Worm (Caenorhabditis elegans) whole organism, mixed stage, embryonic: ENCODE data around the gene nlp-33.
A peak's percentile ranks its signal among the peaks of the same experiment; 100 is the strongest.

Source experiments
- M03D4.4 ChIP-seq: sonication (generic microtip); optimal IDR thresholded peaks from 2 replicates; lab custom pipeline; 2017; ENCODE audit warnings: mild to moderate bottlenecking, missing genetic modification characterization, missing compliant biosample characterization
- bed-3 ChIP-seq: fragments of 200-800 bp; sonication (Bioruptor generic); optimal IDR thresholded peaks from 3 replicates; lab custom pipeline; 2018; ENCODE audit warnings: mild to moderate bottlenecking, missing genetic modification characterization, moderate library complexity, missing compliant biosample characterization
- blmp-1 ChIP-seq: fragments of 150-350 bp; optimal IDR thresholded peaks from 2 replicates; lab custom pipeline; 2014; ENCODE audit warnings: missing biosample characterization, missing genetic modification characterization
- ceh-83 ChIP-seq: fragments of 200-800 bp; sonication (Bioruptor generic); optimal IDR thresholded peaks from 2 replicates; lab custom pipeline; 2018; ENCODE audit warnings: mild to moderate bottlenecking, missing genetic modification characterization, missing compliant biosample characterization
- ces-1 ChIP-seq: fragments of 150-350 bp; optimal IDR thresholded peaks from 2 replicates; lab custom pipeline; 2014; ENCODE audit warnings: missing biosample characterization, missing genetic modification reagents, missing genetic modification characterization
- drap-1 ChIP-seq: fragments of 200-800 bp; sonication (Bioruptor generic); optimal IDR thresholded peaks from 3 replicates; lab custom pipeline; 2018; ENCODE audit warnings: mild to moderate bottlenecking, missing genetic modification characterization, missing compliant biosample characterization
- elt-3 ChIP-seq: fragments of 150-350 bp; optimal IDR thresholded peaks from 2 replicates; lab custom pipeline; 2014; ENCODE audit warnings: missing biosample characterization, missing genetic modification characterization
- flh-1 ChIP-seq: fragments of 200-800 bp; sonication (Bioruptor generic); optimal IDR thresholded peaks from 2 replicates; lab custom pipeline; 2018; ENCODE audit warnings: mild to moderate bottlenecking, missing genetic modification characterization, moderate library complexity, missing compliant biosample characterization
- ham-2 ChIP-seq: fragments of 200-800 bp; sonication (Bioruptor generic); optimal IDR thresholded peaks from 2 replicates; lab custom pipeline; 2018; ENCODE audit warnings: mild to moderate bottlenecking, missing genetic modification characterization, missing compliant biosample characterization
- hlh-1 ChIP-seq: fragments of 150-350 bp; optimal IDR thresholded peaks from 2 replicates; lab custom pipeline; 2014; ENCODE audit warnings: missing biosample characterization, missing genetic modification reagents, missing genetic modification characterization
- lin-13 ChIP-seq: fragments of 150-350 bp; optimal IDR thresholded peaks from 2 replicates; lab custom pipeline; 2014; ENCODE audit warnings: missing biosample characterization, missing genetic modification characterization
- lin-32 ChIP-seq: fragments of 200-800 bp; sonication (Bioruptor generic); optimal IDR thresholded peaks from 2 replicates; lab custom pipeline; 2018; ENCODE audit warnings: mild to moderate bottlenecking, missing genetic modification characterization, missing compliant biosample characterization
- lsy-2 ChIP-seq: fragments of 150-350 bp; optimal IDR thresholded peaks from 2 replicates; lab custom pipeline; 2014; ENCODE audit warnings: missing biosample characterization, missing genetic modification characterization
- mab-5 ChIP-seq: fragments of 150-350 bp; optimal IDR thresholded peaks from 2 replicates; lab custom pipeline; 2014; ENCODE audit warnings: missing biosample characterization, missing genetic modification characterization
- mep-1 ChIP-seq: fragments of 150-350 bp; optimal IDR thresholded peaks from 2 replicates; lab custom pipeline; 2017; ENCODE audit warnings: missing biosample characterization, missing genetic modification reagents, missing genetic modification characterization, inconsistent platforms
- mls-2 ChIP-seq: sonication (generic microtip); optimal IDR thresholded peaks from 2 replicates; lab custom pipeline; 2016; ENCODE audit warnings: mild to moderate bottlenecking, missing genetic modification characterization, moderate library complexity, missing compliant biosample characterization
- nhr-12 ChIP-seq: fragments of 150-350 bp; optimal IDR thresholded peaks from 2 replicates; lab custom pipeline; 2014; ENCODE audit warnings: missing biosample characterization, missing genetic modification characterization
- nhr-237 ChIP-seq: fragments of 150-350 bp; optimal IDR thresholded peaks from 2 replicates; lab custom pipeline; 2014; ENCODE audit warnings: missing biosample characterization, missing genetic modification characterization
- nhr-28 ChIP-seq: fragments of 150-350 bp; optimal IDR thresholded peaks from 2 replicates; lab custom pipeline; 2014; ENCODE audit warnings: missing biosample characterization, missing genetic modification characterization
- nhr-76 ChIP-seq: sonication (generic microtip); optimal IDR thresholded peaks from 2 replicates; lab custom pipeline; 2017; ENCODE audit warnings: missing biosample characterization, missing genetic modification characterization
- pha-4 ChIP-seq: fragments of 150-350 bp; optimal IDR thresholded peaks from 2 replicates; lab custom pipeline; 2018; ENCODE audit warnings: missing biosample characterization, missing genetic modification reagents, missing genetic modification characterization
- sem-2 ChIP-seq: fragments of 200-800 bp; sonication (Bioruptor generic); optimal IDR thresholded peaks from 2 replicates; lab custom pipeline; 2018; ENCODE audit warnings: mild to moderate bottlenecking, missing genetic modification characterization, missing compliant biosample characterization
- snpc-4 ChIP-seq: fragments of 150-350 bp; optimal IDR thresholded peaks from 2 replicates; lab custom pipeline; 2014; ENCODE audit warnings: missing biosample characterization, missing genetic modification characterization
- sptf-1 ChIP-seq: sonication (generic microtip); optimal IDR thresholded peaks from 2 replicates; lab custom pipeline; 2017; ENCODE audit warnings: mild to moderate bottlenecking, missing genetic modification characterization, moderate library complexity, missing compliant biosample characterization
- tbx-8 ChIP-seq: fragments of 200-800 bp; sonication (Bioruptor generic); optimal IDR thresholded peaks from 2 replicates; lab custom pipeline; 2018; ENCODE audit warnings: mild to moderate bottlenecking, missing genetic modification characterization, moderate library complexity, missing compliant biosample characterization
- unc-120 ChIP-seq: sonication (generic microtip); optimal IDR thresholded peaks from 2 replicates; lab custom pipeline; 2017; ENCODE audit warnings: missing genetic modification characterization, missing compliant biosample characterization; ENCODE audit not compliant: poor library complexity, severe bottlenecking
- unc-39 ChIP-seq: fragments of 150-350 bp; optimal IDR thresholded peaks from 2 replicates; lab custom pipeline; 2014; ENCODE audit warnings: missing biosample characterization, missing genetic modification characterization
- unc-62 ChIP-seq: fragments of 150-350 bp; optimal IDR thresholded peaks from 2 replicates; lab custom pipeline; 2014; ENCODE audit warnings: missing biosample characterization, missing genetic modification reagents, missing genetic modification characterization
- zip-8 ChIP-seq: fragments of 150-350 bp; optimal IDR thresholded peaks from 2 replicates; lab custom pipeline; 2014; ENCODE audit warnings: missing biosample characterization, missing genetic modification characterization
- ztf-11 ChIP-seq: fragments of 150-350 bp; optimal IDR thresholded peaks from 2 replicates; lab custom pipeline; 2014; ENCODE audit warnings: missing biosample characterization, missing genetic modification characterization

nlp-33 gene

ce11 chrV:11113041-11113574, 34.0 kb upstream of the nlp-33 start, which contains the start of gene erfa-3 (continued):
- peak; percentile 88 for TF ChIP-seq mls-2 (tag; lab: Kevin White, UChicago)
- TF ChIP-seq nhr-28, result peak; percentile 26
- TF ChIP-seq ham-2, result peak; percentile 28
- no peak for TF ChIP-seq unc-62 (GFP tag; lab: Kevin White, UChicago)
- TF ChIP-seq zip-8 (tag; lab: Kevin White, UChicago), result no peak

- TF ChIP-seq nhr-76 (tag; lab: Kevin White, UChicago), result no peak
- no peak for TF ChIP-seq pha-4
- TF ChIP-seq zip-8 (tag; lab: Kevin White, UChicago), result no peak
- TF ChIP-seq lsy-2 (tag; lab: Kevin White, UChicago), result no peak
- no peak for TF ChIP-seq hlh-1 (tag; lab: Kevin White, UChicago)
- no peak for TF ChIP-seq tbx-8 (GFP tag; lab: Kevin White, UChicago)
- TF ChIP-seq lin-32 (GFP tag; lab: Kevin White, UChicago), result no peak
- no peak for TF ChIP-seq nhr-12 (tag; lab: Kevin White, UChicago)
- TF ChIP-seq flh-1 (GFP tag; lab: Kevin White, UChicago), result no peak
- no peak for TF ChIP-seq nhr-237 (tag; lab: Kevin White, UChicago)
- TF ChIP-seq M03D4.4 (tag; lab: Kevin White, UChicago), result no peak
- no peak for TF ChIP-seq mab-5 (tag; lab: Kevin White, UChicago)
- no peak for TF ChIP-seq mls-2 (tag; lab: Kevin White, UChicago)
- TF ChIP-seq ceh-83 (GFP tag; lab: Kevin White, UChicago), result no peak
- no peak for TF ChIP-seq snpc-4 (tag; lab: Kevin White, UChicago)
- TF ChIP-seq unc-120 (tag; lab: Kevin White, UChicago), result no peak
- no peak for TF ChIP-seq sem-2 (GFP tag; lab: Kevin White, UChicago)
- TF ChIP-seq unc-62 (GFP tag; lab: Kevin White, UChicago), result no peak
- TF ChIP-seq elt-3, result no peak
These were observed 33.5 kb upstream of the nlp-33 start, which contains the start of gene math-33 for ce11 chrV:11113607-11114006. Gene math-33 (plus strand): TSS chrV:11113907.

ce11 chrV:11118179-11118725, 28.9 kb upstream of the nlp-33 start:
- TF ChIP-seq hlh-1 (tag; lab: Kevin White, UChicago), result no peak
- no peak for TF ChIP-seq sem-2 (GFP tag; lab: Kevin White, UChicago)
- no peak for TF ChIP-seq bed-3 (GFP tag; lab: Kevin White, UChicago)
- no peak for TF ChIP-seq ceh-83 (GFP tag; lab: Kevin White, UChicago)
- TF ChIP-seq unc-120 (tag; lab: Kevin White, UChicago), result no peak
- TF ChIP-seq blmp-1 (tag; lab: Kevin White, UChicago), result no peak

- TF ChIP-seq nhr-237 (tag; lab: Kevin White, UChicago), result no peak
- TF ChIP-seq snpc-4 (tag; lab: Kevin White, UChicago), result no peak
- no peak for TF ChIP-seq sptf-1 (tag; lab: Kevin White, UChicago)
- TF ChIP-seq lin-13 (tag; lab: Kevin White, UChicago), result no peak
- TF ChIP-seq drap-1 (GFP tag; lab: Kevin White, UChicago), result no peak
- no peak for TF ChIP-seq pha-4
- no peak for TF ChIP-seq unc-39 (tag; lab: Kevin White, UChicago)
- no peak for TF ChIP-seq nhr-76 (tag; lab: Kevin White, UChicago)
- TF ChIP-seq hlh-1 (tag; lab: Kevin White, UChicago), result no peak
- TF ChIP-seq zip-8 (tag; lab: Kevin White, UChicago), result no peak
- no peak for TF ChIP-seq mab-5 (tag; lab: Kevin White, UChicago)
- TF ChIP-seq tbx-8 (GFP tag; lab: Kevin White, UChicago), result no peak
- TF ChIP-seq ztf-11, result no peak
- TF ChIP-seq, all 35 proteins: peak for 0
These were observed 27.8 kb upstream of the nlp-33 start, which contains the start of gene scb-1 for ce11 chrV:11119294-11119755. Gene scb-1 (minus strand): TSS chrV:11119705.

- TF ChIP-seq ces-1 (peak; percentile 84), mep-1 (tag; lab: Kevin White, UChicago) (peak; percentile 33), lin-13 (tag; lab: Kevin White, UChicago) (no peak), unc-62 (GFP tag; lab: Kevin White, UChicago) (no peak), nhr-237 (tag; lab: Kevin White, UChicago) (no peak), hlh-1 (tag; lab: Kevin White, UChicago) (peak; percentile 56)
These were observed 25.9 kb upstream of the nlp-33 start for ce11 chrV:11121247-11121646.
